Fruit fly (Drosophila melanogaster) whole organism, embryonic: ENCODE results near the gene CG33947.

ENCODE experiments used
- Asciz ChIP-seq: fragments of 200-800 bp; sonication (Bioruptor generic); optimal IDR thresholded peaks from 2 replicates; lab custom pipeline; 2017; ENCODE audit warnings: missing biosample characterization, mild to moderate bottlenecking, missing genetic modification characterization, missing genetic modification reagents
- BEAF-32 ChIP-seq: fragments of 200-800 bp; sonication (Bioruptor generic); optimal IDR thresholded peaks from 3 replicates; lab custom pipeline; 2017; ENCODE audit warnings: missing biosample characterization, missing genetic modification characterization, mild to moderate bottlenecking, moderate library complexity, missing genetic modification reagents
- Bgb ChIP-seq: fragments of 200-800 bp; sonication (Bioruptor generic); IDR thresholded peaks from 2 replicates; pipeline ENCODE4 v1.3.6; 2022; ENCODE audit warnings: missing biosample characterization, missing genetic modification characterization; ENCODE audit not compliant: partially characterized antibody
- CG12942 ChIP-seq: fragments of 200-800 bp; sonication (Bioruptor generic); optimal IDR thresholded peaks from 3 replicates; lab custom pipeline; 2016; ENCODE audit warnings: missing biosample characterization, missing genetic modification characterization
- CG13624 ChIP-seq: fragments of 200-800 bp; sonication (Bioruptor generic); optimal IDR thresholded peaks from 2 replicates; lab custom pipeline; 2016; ENCODE audit warnings: missing biosample characterization, missing genetic modification characterization
- CG14014 ChIP-seq: fragments of 200-800 bp; sonication (Bioruptor generic); IDR thresholded peaks from 2 replicates; pipeline ENCODE4 v1.3.6; 2022; ENCODE audit warnings: missing biosample characterization, missing genetic modification characterization
- CG15073 ChIP-seq: fragments of 200-800 bp; sonication (Bioruptor generic); optimal IDR thresholded peaks from 2 replicates; lab custom pipeline; 2016; ENCODE audit warnings: missing biosample characterization, missing genetic modification characterization
- CG15514 ChIP-seq: fragments of 200-800 bp; sonication (Bioruptor generic); optimal IDR thresholded peaks from 3 replicates; lab custom pipeline; 2017; ENCODE audit warnings: missing biosample characterization, missing genetic modification characterization, mild to moderate bottlenecking, moderate library complexity, missing genetic modification reagents
- CG16815 ChIP-seq: fragments of 200-800 bp; sonication (Bioruptor generic); optimal IDR thresholded peaks from 3 replicates; lab custom pipeline; 2017; ENCODE audit warnings: missing biosample characterization, mild to moderate bottlenecking, missing genetic modification characterization
- CG17361 ChIP-seq: fragments of 200-800 bp; sonication (Bioruptor generic); IDR thresholded peaks from 3 replicates; pipeline ENCODE4 v1.3.6; 2022; ENCODE audit warnings: missing biosample characterization, missing genetic modification characterization
- CG2712 ChIP-seq: fragments of 200-800 bp; optimal IDR thresholded peaks from 3 replicates; lab custom pipeline; 2019; ENCODE audit warnings: missing biosample characterization, mild to moderate bottlenecking, missing genetic modification characterization, moderate library complexity
- CG30403 ChIP-seq: fragments of 200-800 bp; sonication (Bioruptor generic); optimal IDR thresholded peaks from 3 replicates; lab custom pipeline; 2016; ENCODE audit warnings: missing biosample characterization, missing genetic modification characterization
- CG4617 ChIP-seq: fragments of 200-800 bp; sonication (Bioruptor generic); optimal IDR thresholded peaks from 3 replicates; lab custom pipeline; 2016; ENCODE audit warnings: missing biosample characterization, missing genetic modification characterization, borderline replicate concordance
- CG4707 ChIP-seq: fragments of 200-800 bp; sonication (Bioruptor generic); optimal IDR thresholded peaks from 2 replicates; lab custom pipeline; 2018; ENCODE audit warnings: missing biosample characterization, mild to moderate bottlenecking, missing genetic modification characterization, moderate library complexity
- CG6813 ChIP-seq: fragments of 200-800 bp; sonication (Bioruptor generic); optimal IDR thresholded peaks from 2 replicates; lab custom pipeline; 2017; ENCODE audit warnings: missing biosample characterization, missing genetic modification characterization, mild to moderate bottlenecking, moderate library complexity, missing genetic modification reagents
- CG8281 ChIP-seq: fragments of 200-800 bp; sonication (Bioruptor generic); optimal IDR thresholded peaks from 2 replicates; lab custom pipeline; 2018; ENCODE audit warnings: missing biosample characterization, mild to moderate bottlenecking, missing genetic modification characterization, moderate library complexity
- CG9876 ChIP-seq: fragments of 200-800 bp; sonication (Bioruptor generic); optimal IDR thresholded peaks from 2 replicates; lab custom pipeline; 2016; ENCODE audit warnings: missing biosample characterization, missing genetic modification characterization
- Dip2 ChIP-seq: fragments of 200-800 bp; sonication (Bioruptor generic); IDR thresholded peaks from 2 replicates; pipeline ENCODE4 v1.3.6; 2022; ENCODE audit warnings: missing biosample characterization, missing genetic modification characterization
- Dip3 ChIP-seq: fragments of 200-800 bp; sonication (Bioruptor generic); optimal IDR thresholded peaks from 3 replicates; lab custom pipeline; 2016; ENCODE audit warnings: missing biosample characterization, missing genetic modification characterization
- Hr51 ChIP-seq, 2 experiments: fragments of 200-800 bp; sonication (Bioruptor generic); optimal IDR thresholded peaks; 2 replicates in 1 of 2; 3 replicates in 1 of 2; lab custom pipeline; 2016 to 2018; ENCODE audit warnings: missing biosample characterization in 2 of 2, missing genetic modification characterization in 2 of 2, mild to moderate bottlenecking in 1 of 2, moderate library complexity in 1 of 2
- MBD-R2 ChIP-seq: fragments of 200-800 bp; sonication (Bioruptor generic); IDR thresholded peaks from 2 replicates; pipeline ENCODE4 v1.3.6; 2022; ENCODE audit warnings: missing biosample characterization, missing genetic modification characterization
- MESR4 ChIP-seq: fragments of 200-800 bp; sonication (Bioruptor generic); optimal IDR thresholded peaks from 2 replicates; lab custom pipeline; 2018; ENCODE audit warnings: missing biosample characterization, mild to moderate bottlenecking, missing genetic modification characterization, moderate library complexity
- Oaz ChIP-seq: fragments of 200-800 bp; sonication (Bioruptor generic); IDR thresholded peaks from 2 replicates; pipeline ENCODE4 v1.3.6; 2022; ENCODE audit warnings: missing biosample characterization, missing genetic modification characterization
- Optix ChIP-seq: fragments of 200-800 bp; sonication (Bioruptor generic); IDR thresholded peaks from 3 replicates; pipeline ENCODE4 v1.3.6; 2022; ENCODE audit warnings: missing biosample characterization, missing genetic modification characterization
- Pdp1 ChIP-seq, 2 experiments: fragments of 200-800 bp; sonication (Bioruptor generic); optimal IDR thresholded peaks; 3 replicates each; lab custom pipeline; 2016; ENCODE audit warnings: missing biosample characterization in 2 of 2, missing genetic modification characterization in 2 of 2, mild to moderate bottlenecking in 1 of 2, moderate library complexity in 1 of 2
- Rfx ChIP-seq: fragments of 200-800 bp; sonication (Bioruptor generic); IDR thresholded peaks from 2 replicates; pipeline ENCODE4 v1.3.6; 2022; ENCODE audit warnings: missing biosample characterization, missing genetic modification characterization
- Xbp1 ChIP-seq: fragments of 200-800 bp; sonication (Bioruptor generic); optimal IDR thresholded peaks from 3 replicates; lab custom pipeline; 2016; ENCODE audit warnings: missing biosample characterization, mild to moderate bottlenecking, missing genetic modification characterization
- YL-1 ChIP-seq: fragments of 200-800 bp; sonication (Bioruptor generic); optimal IDR thresholded peaks from 3 replicates; lab custom pipeline; 2017; ENCODE audit warnings: missing biosample characterization, mild to moderate bottlenecking, missing genetic modification characterization
- ash1 ChIP-seq: fragments of 200-800 bp; sonication (Bioruptor generic); optimal IDR thresholded peaks from 2 replicates; lab custom pipeline; 2018; ENCODE audit warnings: missing biosample characterization, mild to moderate bottlenecking, missing genetic modification characterization
- az2 ChIP-seq: fragments of 200-800 bp; sonication (Bioruptor generic); optimal IDR thresholded peaks from 3 replicates; lab custom pipeline; 2016; ENCODE audit warnings: missing biosample characterization, missing genetic modification characterization
- br ChIP-seq: fragments of >200 bp; optimal IDR thresholded peaks from 2 replicates; lab custom pipeline; 2017
- caup ChIP-seq: fragments of 200-800 bp; sonication (Bioruptor generic); optimal IDR thresholded peaks from 3 replicates; lab custom pipeline; 2017; ENCODE audit warnings: missing biosample characterization, mild to moderate bottlenecking, missing genetic modification characterization, moderate library complexity; ENCODE audit not compliant: severe bottlenecking
- dysf ChIP-seq: fragments of 200-800 bp; sonication (Bioruptor generic); IDR thresholded peaks from 3 replicates; pipeline ENCODE4 v1.3.6; 2022; ENCODE audit warnings: missing biosample characterization, missing genetic modification characterization
- gfzf ChIP-seq: fragments of 200-800 bp; sonication (Bioruptor generic); optimal IDR thresholded peaks from 2 replicates; lab custom pipeline; 2016; ENCODE audit warnings: missing biosample characterization, mild to moderate bottlenecking, missing genetic modification characterization, moderate library complexity
- grn ChIP-seq: fragments of 200-800 bp; sonication (Bioruptor generic); optimal IDR thresholded peaks from 3 replicates; lab custom pipeline; 2017; ENCODE audit warnings: missing biosample characterization, missing genetic modification characterization
- odd ChIP-seq: fragments of 200-800 bp; sonication (Bioruptor generic); optimal IDR thresholded peaks from 2 replicates; lab custom pipeline; 2017; ENCODE audit warnings: missing biosample characterization, mild to moderate bottlenecking, missing genetic modification characterization
- pnt ChIP-seq: fragments of 200-800 bp; sonication (Bioruptor generic); optimal IDR thresholded peaks from 3 replicates; lab custom pipeline; 2016; ENCODE audit warnings: missing biosample characterization, missing genetic modification characterization
- repo ChIP-seq: fragments of 200-800 bp; sonication (Bioruptor generic); optimal IDR thresholded peaks from 2 replicates; lab custom pipeline; 2016; ENCODE audit warnings: missing biosample characterization, missing genetic modification characterization
- sd ChIP-seq: fragments of 200-800 bp; sonication (Bioruptor generic); optimal IDR thresholded peaks from 3 replicates; lab custom pipeline; 2018; ENCODE audit warnings: missing biosample characterization, mild to moderate bottlenecking, missing genetic modification characterization, moderate library complexity
- slbo ChIP-seq: fragments of 200-800 bp; sonication (Bioruptor generic); IDR thresholded peaks from 2 replicates; pipeline ENCODE4 v1.3.6; 2022; ENCODE audit warnings: missing biosample characterization, missing genetic modification characterization
- stwl ChIP-seq: fragments of 200-800 bp; sonication (Bioruptor generic); optimal IDR thresholded peaks from 3 replicates; lab custom pipeline; 2018; ENCODE audit warnings: missing biosample characterization, mild to moderate bottlenecking, missing genetic modification characterization, moderate library complexity
- z ChIP-seq: fragments of 200-800 bp; sonication (Bioruptor generic); IDR thresholded peaks from 3 replicates; pipeline ENCODE4 v1.3.6; 2022; ENCODE audit warnings: missing biosample characterization, missing genetic modification characterization

CG33947 gene

dm6 chr3L:11062441-11062840 is 33.9 kb upstream of the CG33947 start, which contains the start of gene CG32069 (continued):
- TF ChIP-seq Optix, result no peak
- no peak for TF ChIP-seq Bgb (GFP tag; lab: Robert Waterston, UW)
- TF ChIP-seq ash1 (GFP tag; lab: Kevin White, UChicago), result no peak
- TF ChIP-seq CG4707 (GFP tag; lab: Kevin White, UChicago), result no peak
- TF ChIP-seq dysf, result no peak
- TF ChIP-seq Oaz (GFP tag; lab: Robert Waterston, UW), result no peak
- TF ChIP-seq Pdp1 (GFP tag; optimal IDR thresholded peaks at IDR 0.05; lab: Kevin White, UChicago), result peak in 1 of 2 experiments; percentile 75
- TF ChIP-seq CG15073 (GFP tag; lab: Kevin White, UChicago), result no peak
- TF ChIP-seq CG6813 (GFP tag; lab: Kevin White, UChicago), result no peak
- no peak for TF ChIP-seq CG12942 (GFP tag; lab: Kevin White, UChicago)
- TF ChIP-seq BEAF-32 (GFP tag; lab: Kevin White, UChicago), result no peak
- TF ChIP-seq pnt (GFP tag; lab: Kevin White, UChicago), result no peak
- TF ChIP-seq Hr51 (GFP tag; optimal IDR thresholded peaks at IDR 0.05; lab: Kevin White, UChicago), result no peak
- peak; percentile 73 for TF ChIP-seq MBD-R2 (GFP tag; lab: Robert Waterston, UW)
- TF ChIP-seq z (GFP tag; lab: Robert Waterston, UW), result no peak
- no peak for TF ChIP-seq CG9876 (GFP tag; lab: Kevin White, UChicago)
- peak; percentile 54 for TF ChIP-seq MESR4
- peak; percentile 7 for TF ChIP-seq stwl
- TF ChIP-seq YL-1 (GFP tag; lab: Kevin White, UChicago), result peak; percentile 11
- peak; percentile 16 for TF ChIP-seq Xbp1 (GFP tag; lab: Kevin White, UChicago)
- no peak for TF ChIP-seq odd (GFP tag; lab: Kevin White, UChicago)
- no peak for TF ChIP-seq slbo
- no peak for TF ChIP-seq caup (GFP tag; lab: Kevin White, UChicago)
- TF ChIP-seq CG4617 (GFP tag; lab: Kevin White, UChicago), result peak; percentile 5
- no peak for TF ChIP-seq Asciz (GFP tag; lab: Kevin White, UChicago)
- TF ChIP-seq Dip2, result no peak
- no peak for TF ChIP-seq az2 (GFP tag; lab: Kevin White, UChicago)
- TF ChIP-seq Rfx, result no peak
- TF ChIP-seq CG8281 (tag; lab: Kevin White, UChicago), result no peak
- TF ChIP-seq gfzf (GFP tag; lab: Kevin White, UChicago), result no peak
- no peak for TF ChIP-seq CG2712
- no peak for TF ChIP-seq grn (GFP tag; lab: Kevin White, UChicago)
- TF ChIP-seq sd (tag; lab: Kevin White, UChicago), result no peak
- no peak for TF ChIP-seq CG30403
- no peak for TF ChIP-seq br
- TF ChIP-seq CG13624 (GFP tag; lab: Kevin White, UChicago), result no peak
- TF ChIP-seq repo (GFP tag; lab: Kevin White, UChicago), result no peak
- TF ChIP-seq Dip3 (GFP tag; lab: Kevin White, UChicago), result no peak
- no peak for TF ChIP-seq CG14014 (GFP tag; lab: Robert Waterston, UW)
- TF ChIP-seq CG15514 (GFP tag; lab: Kevin White, UChicago), result peak; percentile 36
- no peak for TF ChIP-seq CG16815 (GFP tag; lab: Kevin White, UChicago)
- no peak for TF ChIP-seq CG17361
